Worm (Caenorhabditis elegans) whole organism, late embryonic: ENCODE data around the gene T09F5.20.

Experiments used
- ama-1 ChIP-seq: fragments of 150-350 bp; optimal IDR thresholded peaks from 2 replicates; lab custom pipeline; 2014
- ceh-2 ChIP-seq: sonication (generic microtip); optimal IDR thresholded peaks from 2 replicates; lab custom pipeline; 2016; ENCODE audit warnings: missing genotype, missing genetic modification characterization, missing compliant biosample characterization
- dmd-4 ChIP-seq: sonication (generic microtip); optimal IDR thresholded peaks from 2 replicates; lab custom pipeline; 2016; ENCODE audit warnings: borderline replicate concordance, missing genetic modification characterization, missing compliant biosample characterization
- fax-1 ChIP-seq: sonication (generic microtip); optimal IDR thresholded peaks from 2 replicates; lab custom pipeline; 2016; ENCODE audit warnings: missing genotype, missing genetic modification characterization, missing compliant biosample characterization
- hlh-30 ChIP-seq: sonication (generic microtip); optimal IDR thresholded peaks from 2 replicates; lab custom pipeline; 2017; ENCODE audit warnings: antibody characterized with exemption, missing genetic modification characterization, missing compliant biosample characterization; ENCODE audit not compliant: insufficient read depth
- lin-11 ChIP-seq: fragments of 200-800 bp; sonication (Bioruptor generic); optimal IDR thresholded peaks from 2 replicates; lab custom pipeline; 2018; ENCODE audit warnings: mild to moderate bottlenecking, missing genetic modification characterization, missing compliant biosample characterization
- pag-3 ChIP-seq: sonication (generic microtip); optimal IDR thresholded peaks from 2 replicates; lab custom pipeline; 2016; ENCODE audit warnings: missing compliant biosample characterization, missing genetic modification characterization, borderline replicate concordance
- pha-2 ChIP-seq: sonication (generic microtip); optimal IDR thresholded peaks from 2 replicates; lab custom pipeline; 2017; ENCODE audit warnings: mild to moderate bottlenecking, missing genetic modification characterization, missing compliant biosample characterization
- pros-1 ChIP-seq: fragments of 150-350 bp; optimal IDR thresholded peaks from 2 replicates; lab custom pipeline; 2014; ENCODE audit warnings: missing biosample characterization, missing genetic modification reagents, missing genetic modification characterization
- sox-4 ChIP-seq: sonication (generic microtip); optimal IDR thresholded peaks from 2 replicates; lab custom pipeline; 2017; ENCODE audit warnings: mild to moderate bottlenecking, missing genetic modification characterization, inconsistent platforms, missing compliant biosample characterization
- tbx-2 ChIP-seq: sonication (generic microtip); optimal IDR thresholded peaks from 2 replicates; lab custom pipeline; 2016; ENCODE audit warnings: missing genetic modification characterization, missing compliant biosample characterization
- unc-86 ChIP-seq: sonication (generic microtip); optimal IDR thresholded peaks from 2 replicates; lab custom pipeline; 2016; ENCODE audit warnings: missing genetic modification characterization, missing compliant biosample characterization

DNA sequence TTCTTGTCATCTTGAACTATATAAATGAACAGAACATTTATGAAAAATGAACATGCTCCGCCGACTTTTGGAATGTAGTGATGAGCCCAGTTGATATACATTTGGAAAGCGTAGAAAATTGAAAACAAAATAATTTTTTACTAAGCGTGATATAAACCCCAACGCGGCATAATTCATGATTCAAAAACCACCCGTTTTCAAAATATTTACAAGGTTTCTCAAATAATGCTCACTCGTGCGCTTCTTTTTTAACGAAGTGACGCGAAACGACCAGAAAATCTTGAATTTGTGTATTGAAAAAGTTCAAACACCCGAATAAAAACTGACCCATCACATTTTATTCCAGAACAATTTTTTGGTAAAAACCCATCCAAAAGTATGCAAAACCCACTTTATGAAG is 20.3 kb downstream of the T09F5.20 start, which contains the start of gene srj-27:
- TF ChIP-seq unc-86 (tag; lab: Kevin White, UChicago) (no peak), pag-3 (tag; lab: Kevin White, UChicago) (no peak), fax-1 (no peak), ama-1 (lab: Kevin White, UChicago) (no peak), dmd-4 (tag; lab: Kevin White, UChicago) (no peak), lin-11 (tag; lab: Kevin White, UChicago) (no peak), ceh-2 (tag; lab: Kevin White, UChicago) (no peak), tbx-2 (tag; lab: Kevin White, UChicago) (no peak), sox-4 (tag; lab: Kevin White, UChicago) (no peak), pha-2 (tag; lab: Kevin White, UChicago) (no peak), hlh-30 (tag; lab: Kevin White, UChicago) (no peak), pros-1 (tag; lab: Kevin White, UChicago) (no peak)
